Worm (Caenorhabditis elegans) whole organism, young adult: ENCODE measurements around the gene hrg-4.

ENCODE experiments used
- B0035.1 ChIP-seq: sonication (generic microtip); optimal IDR thresholded peaks from 2 replicates; lab custom pipeline; 2016; ENCODE audit warnings: missing genetic modification characterization, mild to moderate bottlenecking, missing compliant biosample characterization, missing genotype, missing genetic modification reagents
- C17E4.6 ChIP-seq: fragments of 200-800 bp; sonication (Bioruptor generic); IDR thresholded peaks from 2 replicates; pipeline ENCODE4 v1.3.6; 2022; ENCODE audit warnings: missing genetic modification reagents, missing genetic modification characterization, missing compliant biosample characterization
- F23B12.7 ChIP-seq: sonication (generic microtip); optimal IDR thresholded peaks from 2 replicates; lab custom pipeline; 2017; ENCODE audit warnings: missing genetic modification characterization, mild to moderate bottlenecking, missing compliant biosample characterization, antibody characterized with exemption, moderate library complexity; ENCODE audit not compliant: insufficient read depth
- F37B4.10 ChIP-seq: fragments of 200-800 bp; sonication (Bioruptor generic); IDR thresholded peaks from 2 replicates; pipeline ENCODE4 v1.3.6; 2022; ENCODE audit warnings: missing genetic modification characterization, missing compliant biosample characterization
- F39B2.1 ChIP-seq: fragments of 200-800 bp; sonication (Bioruptor generic); IDR thresholded peaks from 2 replicates; pipeline ENCODE4 v1.3.6; 2022; ENCODE audit warnings: missing genetic modification reagents, missing genetic modification characterization, missing compliant biosample characterization
- F57A8.1 ChIP-seq: fragments of 200-800 bp; sonication (Bioruptor generic); optimal IDR thresholded peaks from 2 replicates; lab custom pipeline; 2018; ENCODE audit warnings: mild to moderate bottlenecking, missing genetic modification characterization, moderate library complexity, missing compliant biosample characterization
- K12H6.12 ChIP-seq: fragments of 200-800 bp; sonication (Bioruptor generic); optimal IDR thresholded peaks from 2 replicates; lab custom pipeline; 2018; ENCODE audit warnings: mild to moderate bottlenecking, missing genetic modification characterization, missing compliant biosample characterization
- Y53G8AR.9 ChIP-seq: fragments of 200-800 bp; sonication (Bioruptor generic); conservative IDR thresholded peaks from 2 replicates; pipeline ENCODE4 v1.3.6; 2022; ENCODE audit warnings: missing genetic modification reagents, missing genetic modification characterization, missing compliant biosample characterization
- Y56A3A.18 ChIP-seq: fragments of 200-800 bp; sonication (Bioruptor generic); IDR thresholded peaks from 2 replicates; pipeline ENCODE4 v1.3.6; 2022; ENCODE audit warnings: missing genetic modification reagents, missing genetic modification characterization, missing compliant biosample characterization
- ZK185.1 ChIP-seq: sonication (generic microtip); optimal IDR thresholded peaks from 2 replicates; lab custom pipeline; 2016; ENCODE audit warnings: mild to moderate bottlenecking, missing genetic modification characterization, missing compliant biosample characterization; ENCODE audit not compliant: poor library complexity, severe bottlenecking
- aptf-2 ChIP-seq: fragments of 200-800 bp; sonication (Bioruptor generic); conservative IDR thresholded peaks from 2 replicates; pipeline ENCODE4 v1.3.6; 2022; ENCODE audit warnings: missing genetic modification reagents, missing genetic modification characterization, missing compliant biosample characterization
- atf-7 ChIP-seq: sonication (generic microtip); optimal IDR thresholded peaks from 2 replicates; lab custom pipeline; 2017; ENCODE audit warnings: mild to moderate bottlenecking, missing genetic modification characterization, missing compliant biosample characterization
- attf-3 ChIP-seq: fragments of 200-800 bp; sonication (Bioruptor generic); conservative IDR thresholded peaks from 2 replicates; pipeline ENCODE4 v1.3.6; 2022; ENCODE audit warnings: missing genetic modification reagents, missing genetic modification characterization, missing compliant biosample characterization
- attf-5 ChIP-seq: fragments of 200-800 bp; sonication (Bioruptor generic); optimal IDR thresholded peaks from 2 replicates; lab custom pipeline; 2018; ENCODE audit warnings: mild to moderate bottlenecking, missing genetic modification characterization, missing compliant biosample characterization
- attf-6 ChIP-seq: fragments of 200-800 bp; sonication (Bioruptor generic); IDR thresholded peaks from 2 replicates; pipeline ENCODE4 v1.3.6; 2022; ENCODE audit warnings: missing genetic modification reagents, missing genetic modification characterization, missing compliant biosample characterization
- ccch-3 ChIP-seq: fragments of 200-800 bp; sonication (Bioruptor generic); optimal IDR thresholded peaks from 2 replicates; lab custom pipeline; 2018; ENCODE audit warnings: mild to moderate bottlenecking, missing genetic modification characterization, missing compliant biosample characterization
- cebp-1 ChIP-seq, 2 experiments: fragments of 200-800 bp in 1 of 2; sonication (Bioruptor generic) in 1 of 2; sonication (generic microtip) in 1 of 2; IDR thresholded peaks in 1 of 2; optimal IDR thresholded peaks in 1 of 2; 2 replicates each; pipeline versions ENCODE4 v1.3.6 to Lab custom; 2017 to 2022; ENCODE audit warnings: missing compliant biosample characterization in 2 of 2, missing genetic modification characterization in 2 of 2, mild to moderate bottlenecking in 1 of 2, missing genetic modification reagents in 1 of 2, moderate library complexity in 1 of 2
- cebp-2 ChIP-seq: fragments of 200-800 bp; sonication (Bioruptor generic); IDR thresholded peaks from 2 replicates; pipeline ENCODE4 v1.3.6; 2022; ENCODE audit warnings: missing genetic modification characterization, missing compliant biosample characterization
- chd-7 ChIP-seq: sonication (generic microtip); optimal IDR thresholded peaks from 2 replicates; lab custom pipeline; 2016; ENCODE audit warnings: mild to moderate bottlenecking, missing genetic modification characterization, moderate library complexity, missing compliant biosample characterization
- dpl-1 ChIP-seq: fragments of 150-350 bp; optimal IDR thresholded peaks from 2 replicates; lab custom pipeline; 2014; ENCODE audit warnings: missing biosample characterization, missing genetic modification reagents, missing genetic modification characterization
- ekl-4 ChIP-seq: fragments of 200-800 bp; sonication (Bioruptor generic); IDR thresholded peaks from 2 replicates; pipeline ENCODE4 v1.3.6; 2022; ENCODE audit warnings: missing genetic modification reagents, missing genetic modification characterization, missing compliant biosample characterization
- ets-4 ChIP-seq: fragments of 200-800 bp; sonication (Bioruptor generic); optimal IDR thresholded peaks from 2 replicates; lab custom pipeline; 2018; ENCODE audit warnings: mild to moderate bottlenecking, missing genetic modification characterization, missing compliant biosample characterization
- fkh-3 ChIP-seq: sonication (generic microtip); optimal IDR thresholded peaks from 2 replicates; lab custom pipeline; 2016; ENCODE audit warnings: mild to moderate bottlenecking, missing genetic modification characterization, missing compliant biosample characterization
- hlh-12 ChIP-seq: sonication (generic microtip); optimal IDR thresholded peaks from 2 replicates; lab custom pipeline; 2016; ENCODE audit warnings: missing genetic modification characterization, missing compliant biosample characterization
- hlh-26 ChIP-seq: fragments of 200-800 bp; sonication (Bioruptor generic); conservative IDR thresholded peaks from 2 replicates; pipeline ENCODE4 v1.3.6; 2022; ENCODE audit warnings: missing genetic modification reagents, missing genetic modification characterization, missing compliant biosample characterization
- hrde-1 ChIP-seq: sonication (generic microtip); optimal IDR thresholded peaks from 2 replicates; lab custom pipeline; 2016; ENCODE audit warnings: missing genetic modification characterization, mild to moderate bottlenecking, missing compliant biosample characterization, moderate library complexity, missing genotype, missing genetic modification reagents, borderline replicate concordance
- let-607 ChIP-seq, 2 experiments: fragments of 200-800 bp in 1 of 2; sonication (Bioruptor generic) in 1 of 2; sonication (generic microtip) in 1 of 2; optimal IDR thresholded peaks; 2 replicates each; lab custom pipeline; 2016 to 2018; ENCODE audit warnings: mild to moderate bottlenecking in 2 of 2, missing compliant biosample characterization in 2 of 2, missing genetic modification characterization in 2 of 2, moderate library complexity in 2 of 2, missing genotype in 1 of 2
- lin-26 ChIP-seq: fragments of 200-800 bp; sonication (Bioruptor generic); IDR thresholded peaks from 2 replicates; pipeline ENCODE4 v1.3.6; 2022; ENCODE audit warnings: missing genetic modification reagents, missing genetic modification characterization, missing compliant biosample characterization
- lin-35 ChIP-seq, 3 experiments: fragments of 150-350 bp in 2 of 3; sonication (generic microtip) in 1 of 3; optimal IDR thresholded peaks; 2 replicates each; lab custom pipeline; 2014 to 2018; ENCODE audit warnings: missing biosample characterization in 3 of 3, missing genetic modification characterization in 3 of 3, missing genetic modification reagents in 3 of 3
- lin-40 ChIP-seq: sonication (generic microtip); optimal IDR thresholded peaks from 2 replicates; lab custom pipeline; 2016; ENCODE audit warnings: missing genetic modification characterization, mild to moderate bottlenecking, missing compliant biosample characterization, missing genotype, missing genetic modification reagents
- madf-6 ChIP-seq: fragments of 200-800 bp; sonication (Bioruptor generic); IDR thresholded peaks from 2 replicates; pipeline ENCODE4 v1.3.6; 2022; ENCODE audit warnings: missing genetic modification reagents, missing genetic modification characterization, missing compliant biosample characterization
- madf-8 ChIP-seq: fragments of 200-800 bp; sonication (Bioruptor generic); conservative IDR thresholded peaks from 2 replicates; pipeline ENCODE4 v1.3.6; 2022; ENCODE audit warnings: missing genetic modification reagents, missing genetic modification characterization, missing compliant biosample characterization
- nfya-2 ChIP-seq: fragments of 200-800 bp; sonication (Bioruptor generic); IDR thresholded peaks from 2 replicates; pipeline ENCODE4 v1.3.6; 2022; ENCODE audit warnings: missing genetic modification reagents, missing genetic modification characterization, missing compliant biosample characterization
- nhr-27 ChIP-seq: fragments of 200-800 bp; sonication (Bioruptor generic); optimal IDR thresholded peaks from 2 replicates; lab custom pipeline; 2018; ENCODE audit warnings: mild to moderate bottlenecking, missing genetic modification characterization, moderate library complexity, missing compliant biosample characterization
- pbrm-1 ChIP-seq: fragments of 200-800 bp; sonication (Bioruptor generic); IDR thresholded peaks from 2 replicates; pipeline ENCODE4 v1.3.6; 2022; ENCODE audit warnings: missing genetic modification reagents, missing genetic modification characterization, missing compliant biosample characterization
- rcor-1 ChIP-seq: fragments of 200-800 bp; sonication (Bioruptor generic); IDR thresholded peaks from 2 replicates; pipeline ENCODE4 v1.3.6; 2022; ENCODE audit warnings: missing genetic modification reagents, missing genetic modification characterization, missing compliant biosample characterization
- sdz-38 ChIP-seq: sonication (generic microtip); optimal IDR thresholded peaks from 2 replicates; lab custom pipeline; 2016; ENCODE audit warnings: missing genotype, missing genetic modification characterization, missing compliant biosample characterization
- sea-2 ChIP-seq: fragments of 200-800 bp; sonication (Bioruptor generic); IDR thresholded peaks from 2 replicates; pipeline ENCODE4 v1.3.6; 2022; ENCODE audit warnings: missing genetic modification characterization, missing compliant biosample characterization
- tbx-9 ChIP-seq: sonication (generic microtip); optimal IDR thresholded peaks from 2 replicates; lab custom pipeline; 2016; ENCODE audit warnings: borderline replicate concordance, missing genetic modification characterization, inconsistent platforms, missing compliant biosample characterization
- tlf-1 ChIP-seq: fragments of 200-800 bp; sonication (Bioruptor generic); optimal IDR thresholded peaks from 2 replicates; lab custom pipeline; 2018; ENCODE audit warnings: mild to moderate bottlenecking, missing genetic modification characterization, missing compliant biosample characterization
- unc-62 ChIP-seq: fragments of 150-350 bp; optimal IDR thresholded peaks from 2 replicates; lab custom pipeline; 2014; ENCODE audit warnings: missing biosample characterization, missing genetic modification reagents, missing genetic modification characterization
- ztf-18 ChIP-seq: sonication (generic microtip); optimal IDR thresholded peaks from 2 replicates; lab custom pipeline; 2016; ENCODE audit warnings: missing genotype, mild to moderate bottlenecking, missing genetic modification characterization, missing compliant biosample characterization
- ztf-26 ChIP-seq: sonication (generic microtip); optimal IDR thresholded peaks from 2 replicates; lab custom pipeline; 2017; ENCODE audit warnings: missing genetic modification characterization, missing compliant biosample characterization
- ztf-28 ChIP-seq: fragments of 200-800 bp; sonication (Bioruptor generic); IDR thresholded peaks from 2 replicates; pipeline ENCODE4 v1.3.6; 2022; ENCODE audit warnings: missing genetic modification reagents, missing genetic modification characterization, missing compliant biosample characterization
- ztf-3 ChIP-seq: fragments of 200-800 bp; sonication (Bioruptor generic); optimal IDR thresholded peaks from 2 replicates; lab custom pipeline; 2018; ENCODE audit warnings: mild to moderate bottlenecking, missing genetic modification characterization, missing compliant biosample characterization
- ztf-6 ChIP-seq: fragments of 200-800 bp; sonication (Bioruptor generic); IDR thresholded peaks from 2 replicates; pipeline ENCODE4 v1.3.6; 2022; ENCODE audit warnings: missing genetic modification reagents, missing genetic modification characterization, missing compliant biosample characterization

Gene hrg-4

ce11 chrIV:11025941-11026340 is 4.9 kb downstream of the hrg-4 start (continued):
- TF ChIP-seq tbx-9, result peak; percentile 88
- TF ChIP-seq hlh-26 (GFP tag; lab: Robert Waterston, UW), result peak; percentile 75; the same call in 1 of the 2 replicates
- TF ChIP-seq hrde-1, result peak; percentile 95
- TF ChIP-seq F23B12.7 (tag; lab: Kevin White, UChicago), result peak; percentile 49
- TF ChIP-seq nhr-27 (tag; lab: Kevin White, UChicago), result peak; percentile 84
- TF ChIP-seq dpl-1 (GFP tag; lab: Kevin White, UChicago), result no peak
- TF ChIP-seq tlf-1 (GFP tag; lab: Kevin White, UChicago), result peak; percentile 70
- peak; percentile 95 for TF ChIP-seq F57A8.1 (GFP tag; lab: Kevin White, UChicago)
- TF ChIP-seq unc-62, result no peak
- peak; percentile 87 for TF ChIP-seq attf-5 (GFP tag; lab: Kevin White, UChicago)
- TF ChIP-seq K12H6.12 (tag; lab: Kevin White, UChicago), result peak; percentile 34
- TF ChIP-seq C17E4.6 (GFP tag; lab: Robert Waterston, UW), result peak; percentile 43; the same call in 1 of the 2 replicates
- no peak for TF ChIP-seq ztf-6 (GFP tag; lab: Robert Waterston, UW)
- peak; percentile 64; the same call in 1 of the 2 replicates for TF ChIP-seq cebp-2
- no peak for TF ChIP-seq lin-40 (tag; lab: Kevin White, UChicago)
- peak; percentile 80 for TF ChIP-seq madf-6
- TF ChIP-seq cebp-1 (GFP tag; IDR thresholded peaks at IDR 0.05; lab: Robert Waterston, UW), result peak; percentile 56; the same call in 1 of the 2 replicates
- TF ChIP-seq cebp-1 (tag; optimal IDR thresholded peaks at IDR 0.05; lab: Kevin White, UChicago), result peak; percentile 81
- peak; percentile 82 for TF ChIP-seq ztf-18 (tag; lab: Kevin White, UChicago)
- TF ChIP-seq attf-6 (GFP tag; lab: Robert Waterston, UW), result peak; percentile 77
- peak; percentile 96 for TF ChIP-seq fkh-3 (tag; lab: Kevin White, UChicago)
- peak; percentile 62 for TF ChIP-seq ets-4
- TF ChIP-seq F37B4.10 (GFP tag; lab: Robert Waterston, UW), result peak; percentile 98
- peak; percentile 96 for TF ChIP-seq chd-7 (tag; lab: Kevin White, UChicago)
- peak; percentile 64 for TF ChIP-seq sdz-38 (tag; lab: Kevin White, UChicago)
- TF ChIP-seq ekl-4 (GFP tag; lab: Robert Waterston, UW), result peak; percentile 88
- TF ChIP-seq sea-2, result peak; percentile 79; the same call in 1 of the 2 replicates
- TF ChIP-seq Y56A3A.18, result 0 out of 2 replicates have a peak, but pooled peaks have one; percentile 43
- peak; percentile 63 for TF ChIP-seq ztf-26 (tag; lab: Kevin White, UChicago)
- peak; percentile 84 for TF ChIP-seq B0035.1
- peak in 1 of 2 experiments; percentile 55 for TF ChIP-seq let-607 (tag; optimal IDR thresholded peaks at IDR 0.05; lab: Kevin White, UChicago)
- no peak for TF ChIP-seq F39B2.1 (GFP tag; lab: Robert Waterston, UW)
- TF ChIP-seq madf-8 (GFP tag; lab: Robert Waterston, UW), result peak; percentile 55; the same call in 1 of the 2 replicates
- TF ChIP-seq ztf-3 (GFP tag; lab: Kevin White, UChicago), result peak; percentile 29
- no peak for TF ChIP-seq nfya-2
- peak; percentile 75; the same call in 1 of the 2 replicates for TF ChIP-seq aptf-2 (GFP tag; lab: Robert Waterston, UW)
- TF ChIP-seq Y53G8AR.9 (GFP tag; lab: Robert Waterston, UW), result no peak; the same call in none of the 2 replicates
- TF ChIP-seq pbrm-1 (GFP tag; lab: Robert Waterston, UW), result peak; percentile 89
- TF ChIP-seq rcor-1 (GFP tag; lab: Robert Waterston, UW), result peak; percentile 79
- TF ChIP-seq ztf-28 (GFP tag; lab: Robert Waterston, UW), result peak; percentile 82; the same call in 1 of the 2 replicates
- TF ChIP-seq lin-26 (GFP tag; lab: Robert Waterston, UW), result peak; percentile 99
- peak; percentile 68 for TF ChIP-seq attf-3 (GFP tag; lab: Robert Waterston, UW)
- TF ChIP-seq ZK185.1 (tag; lab: Kevin White, UChicago), result peak; percentile 88
- TF ChIP-seq atf-7, result peak; percentile 77
- no peak for TF ChIP-seq lin-35 (GFP tag; optimal IDR thresholded peaks at IDR 0.05; lab: Kevin White, UChicago)
- peak; percentile 81 for TF ChIP-seq hlh-12 (tag; lab: Kevin White, UChicago)
- TF ChIP-seq ccch-3 (GFP tag; lab: Kevin White, UChicago), result no peak
